Fruit fly (Drosophila melanogaster) whole organism, embryonic: ENCODE data around the gene CG31922.

ENCODE experiments used
- Ada2b ChIP-seq: fragments of 200-800 bp; sonication (Bioruptor generic); IDR thresholded peaks from 2 replicates; pipeline ENCODE4 v1.3.6; 2022; ENCODE audit warnings: missing biosample characterization, missing genetic modification characterization
- BtbVII ChIP-seq: fragments of 200-800 bp; sonication (Bioruptor generic); optimal IDR thresholded peaks from 3 replicates; lab custom pipeline; 2017; ENCODE audit warnings: missing biosample characterization, mild to moderate bottlenecking, missing genetic modification characterization
- CG10321 ChIP-seq: fragments of 200-800 bp; sonication (Bioruptor generic); IDR thresholded peaks from 2 replicates; pipeline ENCODE4 v1.3.6; 2022; ENCODE audit warnings: missing biosample characterization, missing genetic modification characterization
- CG11456 ChIP-seq: fragments of 200-800 bp; sonication (Bioruptor generic); IDR thresholded peaks from 3 replicates; pipeline ENCODE4 v1.3.6; 2022; ENCODE audit warnings: missing biosample characterization, missing genetic modification characterization
- CG12299 ChIP-seq: fragments of 200-800 bp; sonication (Bioruptor generic); optimal IDR thresholded peaks from 2 replicates; lab custom pipeline; 2018; ENCODE audit warnings: missing biosample characterization, mild to moderate bottlenecking, missing genetic modification characterization
- CG12659 ChIP-seq: fragments of 200-800 bp; sonication (Bioruptor generic); optimal IDR thresholded peaks from 3 replicates; lab custom pipeline; 2017; ENCODE audit warnings: mild to moderate bottlenecking, missing biosample characterization, missing genetic modification reagents, missing genetic modification characterization
- CG12744 ChIP-seq: fragments of 200-800 bp; sonication (Bioruptor generic); optimal IDR thresholded peaks from 2 replicates; lab custom pipeline; 2016; ENCODE audit warnings: missing biosample characterization, missing genetic modification characterization
- CG14710 ChIP-seq: fragments of 200-800 bp; sonication (Bioruptor generic); optimal IDR thresholded peaks from 3 replicates; lab custom pipeline; 2019; ENCODE audit warnings: missing biosample characterization, mild to moderate bottlenecking, missing genetic modification characterization, moderate library complexity
- CG15011 ChIP-seq: fragments of 200-800 bp; sonication (Bioruptor generic); optimal IDR thresholded peaks from 3 replicates; lab custom pipeline; 2018; ENCODE audit warnings: missing biosample characterization, mild to moderate bottlenecking, missing genetic modification characterization
- CG17186 ChIP-seq: fragments of 200-800 bp; sonication (Bioruptor generic); optimal IDR thresholded peaks from 3 replicates; lab custom pipeline; 2017; ENCODE audit warnings: missing biosample characterization, missing genetic modification reagents, missing genetic modification characterization
- CG18011 ChIP-seq: fragments of 200-800 bp; sonication (Bioruptor generic); optimal IDR thresholded peaks from 2 replicates; lab custom pipeline; 2017; ENCODE audit warnings: missing biosample characterization, missing genetic modification characterization, mild to moderate bottlenecking, moderate library complexity, missing genotype
- CG18619 ChIP-seq: fragments of 200-800 bp; sonication (Bioruptor generic); optimal IDR thresholded peaks from 3 replicates; lab custom pipeline; 2017; ENCODE audit warnings: missing biosample characterization, mild to moderate bottlenecking, missing genetic modification characterization
- CG31224 ChIP-seq: fragments of 200-800 bp; sonication (Bioruptor generic); IDR thresholded peaks from 2 replicates; pipeline ENCODE4 v1.3.6; 2022; ENCODE audit warnings: missing biosample characterization, missing genetic modification characterization
- CG31365 ChIP-seq: fragments of 200-800 bp; sonication (Bioruptor generic); optimal IDR thresholded peaks from 2 replicates; lab custom pipeline; 2018; ENCODE audit warnings: missing biosample characterization, mild to moderate bottlenecking, missing genetic modification characterization
- CG34422 ChIP-seq: fragments of 200-800 bp; sonication (Bioruptor generic); IDR thresholded peaks from 3 replicates; pipeline ENCODE4 v1.3.6; 2022; ENCODE audit warnings: missing biosample characterization, missing genetic modification characterization
- CG3847 ChIP-seq: fragments of 200-800 bp; sonication (Bioruptor generic); IDR thresholded peaks from 2 replicates; pipeline ENCODE4 v1.3.6; 2022; ENCODE audit warnings: missing biosample characterization, missing genetic modification characterization
- CG4360 ChIP-seq: fragments of 200-800 bp; sonication (Bioruptor generic); IDR thresholded peaks from 2 replicates; pipeline ENCODE4 v1.3.6; 2022; ENCODE audit warnings: missing biosample characterization, missing genetic modification characterization
- CG4424 ChIP-seq: fragments of 200-800 bp; sonication (Bioruptor generic); optimal IDR thresholded peaks from 3 replicates; lab custom pipeline; 2016; ENCODE audit warnings: missing biosample characterization, missing genetic modification characterization
- CG4617 ChIP-seq: fragments of 200-800 bp; sonication (Bioruptor generic); optimal IDR thresholded peaks from 3 replicates; lab custom pipeline; 2016; ENCODE audit warnings: missing biosample characterization, missing genetic modification characterization, borderline replicate concordance
- CG6272 ChIP-seq: fragments of 200-800 bp; sonication (Bioruptor generic); IDR thresholded peaks from 2 replicates; pipeline ENCODE4 v1.3.6; 2022; ENCODE audit warnings: missing biosample characterization, missing genetic modification characterization
- CG6765 ChIP-seq: fragments of 200-800 bp; sonication (Bioruptor generic); optimal IDR thresholded peaks from 3 replicates; lab custom pipeline; 2017; ENCODE audit warnings: missing biosample characterization, mild to moderate bottlenecking, missing genetic modification characterization
- CG8281 ChIP-seq: fragments of 200-800 bp; sonication (Bioruptor generic); optimal IDR thresholded peaks from 2 replicates; lab custom pipeline; 2018; ENCODE audit warnings: missing biosample characterization, mild to moderate bottlenecking, missing genetic modification characterization, moderate library complexity
- CG9215 ChIP-seq: fragments of 200-800 bp; sonication (Bioruptor generic); IDR thresholded peaks from 2 replicates; pipeline ENCODE4 v1.3.6; 2022; ENCODE audit warnings: missing biosample characterization, missing genetic modification characterization
- CHES-1-like ChIP-seq: fragments of 200-800 bp; sonication (Bioruptor generic); optimal IDR thresholded peaks from 2 replicates; lab custom pipeline; 2016; ENCODE audit warnings: missing biosample characterization, missing genetic modification characterization
- Dad ChIP-seq: fragments of 200-800 bp; sonication (Bioruptor generic); optimal IDR thresholded peaks from 3 replicates; lab custom pipeline; 2016; ENCODE audit warnings: missing biosample characterization, missing genetic modification characterization
- Hr78 ChIP-seq, 2 experiments: fragments of 200-800 bp in 1 of 2; fragments of >200 bp in 1 of 2; sonication (Bioruptor generic) in 1 of 2; optimal IDR thresholded peaks; 2 replicates each; lab custom pipeline; 2017 to 2019; ENCODE audit warnings: missing biosample characterization in 2 of 2, missing genetic modification characterization in 2 of 2, mild to moderate bottlenecking in 1 of 2, moderate library complexity in 1 of 2
- MESR4 ChIP-seq: fragments of 200-800 bp; sonication (Bioruptor generic); optimal IDR thresholded peaks from 2 replicates; lab custom pipeline; 2018; ENCODE audit warnings: missing biosample characterization, mild to moderate bottlenecking, missing genetic modification characterization, moderate library complexity
- MTF-1 ChIP-seq: fragments of 200-800 bp; sonication (Bioruptor generic); optimal IDR thresholded peaks from 2 replicates; lab custom pipeline; 2018; ENCODE audit warnings: missing biosample characterization, mild to moderate bottlenecking, missing genetic modification characterization, borderline replicate concordance
- NC2α ChIP-seq: fragments of 200-800 bp; sonication (Bioruptor generic); optimal IDR thresholded peaks from 2 replicates; lab custom pipeline; 2016; ENCODE audit warnings: missing biosample characterization, missing genetic modification characterization
- Optix ChIP-seq: fragments of 200-800 bp; sonication (Bioruptor generic); IDR thresholded peaks from 3 replicates; pipeline ENCODE4 v1.3.6; 2022; ENCODE audit warnings: missing biosample characterization, missing genetic modification characterization
- Sin3A ChIP-seq: fragments of >200 bp; optimal IDR thresholded peaks from 2 replicates; lab custom pipeline; 2018
- YL-1 ChIP-seq: fragments of 200-800 bp; sonication (Bioruptor generic); optimal IDR thresholded peaks from 3 replicates; lab custom pipeline; 2017; ENCODE audit warnings: missing biosample characterization, mild to moderate bottlenecking, missing genetic modification characterization
- ac ChIP-seq: fragments of 200-800 bp; sonication (Bioruptor generic); optimal IDR thresholded peaks from 3 replicates; lab custom pipeline; 2017; ENCODE audit warnings: missing biosample characterization, mild to moderate bottlenecking, missing genetic modification characterization
- ap ChIP-seq: fragments of 200-800 bp; sonication (Bioruptor generic); IDR thresholded peaks from 2 replicates; pipeline ENCODE4 v1.3.6; 2022; ENCODE audit warnings: missing biosample characterization, missing genetic modification characterization
- cg ChIP-seq: fragments of 200-800 bp; sonication (Bioruptor generic); optimal IDR thresholded peaks from 3 replicates; lab custom pipeline; 2019; ENCODE audit warnings: missing biosample characterization, mild to moderate bottlenecking, missing genetic modification characterization, moderate library complexity
- chinmo ChIP-seq: fragments of 200-800 bp; sonication (Bioruptor generic); IDR thresholded peaks from 4 replicates; pipeline ENCODE4 v1.3.6; 2022; ENCODE audit warnings: missing biosample characterization, missing genetic modification characterization; ENCODE audit not compliant: partially characterized antibody
- crol ChIP-seq: fragments of 200-800 bp; sonication (Bioruptor generic); IDR thresholded peaks from 2 replicates; pipeline ENCODE4 v1.3.6; 2022; ENCODE audit warnings: missing biosample characterization, missing genetic modification characterization
- crp ChIP-seq, 2 experiments: fragments of 200-800 bp; sonication (Bioruptor generic); optimal IDR thresholded peaks; 2 replicates in 1 of 2; 3 replicates in 1 of 2; lab custom pipeline; 2017; ENCODE audit warnings: missing biosample characterization in 2 of 2, missing genetic modification characterization in 2 of 2, mild to moderate bottlenecking in 1 of 2, moderate library complexity in 1 of 2
- dmrt99B ChIP-seq: fragments of 200-800 bp; sonication (Bioruptor generic); optimal IDR thresholded peaks from 2 replicates; lab custom pipeline; 2018; ENCODE audit warnings: missing biosample characterization, mild to moderate bottlenecking, missing genetic modification characterization, moderate library complexity
- gsb-n ChIP-seq: fragments of 200-800 bp; sonication (Bioruptor generic); optimal IDR thresholded peaks from 3 replicates; lab custom pipeline; 2018; ENCODE audit warnings: missing biosample characterization, mild to moderate bottlenecking, missing genetic modification characterization
- jumu ChIP-seq: fragments of 200-800 bp; sonication (Bioruptor generic); optimal IDR thresholded peaks from 3 replicates; lab custom pipeline; 2016; ENCODE audit warnings: missing biosample characterization, missing genetic modification characterization
- kah ChIP-seq: fragments of 200-800 bp; sonication (Bioruptor generic); optimal IDR thresholded peaks from 2 replicates; lab custom pipeline; 2018; ENCODE audit warnings: missing biosample characterization, mild to moderate bottlenecking, missing genetic modification characterization
- rib ChIP-seq: fragments of 200-800 bp; sonication (Bioruptor generic); IDR thresholded peaks from 2 replicates; pipeline ENCODE4 v1.3.6; 2022; ENCODE audit warnings: missing biosample characterization, missing genetic modification characterization
- scrt ChIP-seq: fragments of 200-800 bp; sonication (Bioruptor generic); optimal IDR thresholded peaks from 2 replicates; lab custom pipeline; 2018; ENCODE audit warnings: missing biosample characterization, mild to moderate bottlenecking, missing genetic modification characterization, moderate library complexity
- seq ChIP-seq: fragments of 200-800 bp; sonication (Bioruptor generic); IDR thresholded peaks from 2 replicates; pipeline ENCODE4 v1.3.6; 2022; ENCODE audit warnings: missing biosample characterization, missing genetic modification characterization
- tna ChIP-seq: fragments of 200-800 bp; sonication (Bioruptor generic); IDR thresholded peaks from 2 replicates; pipeline ENCODE4 v1.3.6; 2022; ENCODE audit warnings: missing biosample characterization, missing genetic modification characterization; ENCODE audit not compliant: partially characterized antibody
- ttk ChIP-seq: fragments of 200-800 bp; sonication (Bioruptor generic); IDR thresholded peaks from 2 replicates; pipeline ENCODE4 v2.1.2; 2022; ENCODE audit warnings: missing biosample characterization, missing genetic modification characterization
- tup ChIP-seq: fragments of 200-800 bp; sonication (Bioruptor generic); optimal IDR thresholded peaks from 2 replicates; lab custom pipeline; 2016; ENCODE audit warnings: missing biosample characterization, mild to moderate bottlenecking, missing genetic modification characterization, moderate library complexity
- zfh1 ChIP-seq: fragments of 200-800 bp; sonication (Bioruptor generic); IDR thresholded peaks from 3 replicates; pipeline ENCODE4 v1.3.6; 2022; ENCODE audit warnings: missing biosample characterization, missing genetic modification characterization

The CG31922 gene

DNA sequence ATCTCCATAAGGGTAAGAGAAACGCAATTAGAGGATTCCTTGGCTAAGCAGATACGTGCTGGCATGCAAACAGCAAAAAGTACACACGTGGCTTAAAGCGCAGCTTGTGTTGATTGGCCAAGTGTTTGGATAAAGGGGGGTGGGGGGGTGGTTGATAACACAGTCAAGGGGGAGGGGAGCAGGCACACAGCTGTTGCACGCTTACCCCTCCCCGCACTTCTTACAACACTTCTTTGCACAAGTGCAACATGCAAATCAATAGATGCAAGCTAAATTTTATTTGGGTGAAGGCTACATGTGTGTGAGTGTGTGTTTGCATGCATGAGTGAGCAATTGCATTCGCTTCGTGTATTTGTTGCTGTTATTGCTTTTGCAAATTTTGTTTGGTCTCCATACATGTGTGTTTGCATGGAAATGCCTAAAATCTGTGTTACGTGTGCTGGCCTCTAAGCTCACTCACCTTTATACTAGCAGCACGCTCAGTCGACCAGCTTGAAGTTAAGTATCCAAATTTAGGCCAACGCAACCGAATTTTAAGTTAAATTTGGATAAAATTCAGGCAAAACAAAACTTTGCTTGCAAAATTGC lies 41.5 kb upstream of the CG31922 start (continued):
- TF ChIP-seq CG31224 (no peak), CG4424 (GFP tag; lab: Kevin White, UChicago) (no peak), Optix (GFP tag; lab: Robert Waterston, UW) (no peak), tna (GFP tag; lab: Robert Waterston, UW) (no peak), CG10321 (no peak), zfh1 (no peak), NC2α (no peak), dmrt99B (tag; lab: Kevin White, UChicago) (no peak), jumu (GFP tag; lab: Kevin White, UChicago) (no peak), CG12299 (tag; lab: Kevin White, UChicago) (no peak), CG18619 (GFP tag; lab: Kevin White, UChicago) (no peak), crol (GFP tag; lab: Robert Waterston, UW) (peak; percentile 97), CG17186 (GFP tag; lab: Kevin White, UChicago) (no peak), gsb-n (tag; lab: Kevin White, UChicago) (no peak), Hr78 (GFP tag; optimal IDR thresholded peaks at IDR 0.05; lab: Kevin White, UChicago) (no peak), CHES-1-like (GFP tag; lab: Kevin White, UChicago) (no peak), Sin3A (lab: Kevin White, UChicago) (peak; percentile 14), ap (GFP tag; lab: Robert Waterston, UW) (no peak), CG31365 (tag; lab: Kevin White, UChicago) (no peak), crp (GFP tag; optimal IDR thresholded peaks at IDR 0.05; lab: Kevin White, UChicago) (peak in 1 of 2 experiments; percentile 64), YL-1 (peak; percentile 30), chinmo (GFP tag; lab: Robert Waterston, UW) (0 out of 4 replicates have a peak, but pooled peaks have one; percentile 35), CG9215 (no peak), CG15011 (GFP tag; lab: Kevin White, UChicago) (no peak), MTF-1 (GFP tag; lab: Kevin White, UChicago) (no peak), CG4360 (GFP tag; lab: Robert Waterston, UW) (0 out of 2 replicates have a peak, but pooled peaks have one; percentile 2), scrt (GFP tag; lab: Kevin White, UChicago) (peak; percentile 48), Ada2b (no peak), CG18011 (GFP tag; lab: Kevin White, UChicago) (no peak), CG34422 (GFP tag; lab: Robert Waterston, UW) (peak; percentile 43; the same call in 1 of the 3 replicates), ttk (GFP tag; lab: Robert Waterston, UW) (no peak), BtbVII (GFP tag; lab: Kevin White, UChicago) (no peak), CG6272 (GFP tag; lab: Robert Waterston, UW) (no peak), CG4617 (GFP tag; lab: Kevin White, UChicago) (peak; percentile 20), CG11456 (GFP tag; lab: Robert Waterston, UW) (no peak), rib (no peak), CG6765 (GFP tag; lab: Kevin White, UChicago) (no peak), seq (GFP tag; lab: Robert Waterston, UW) (no peak), ac (GFP tag; lab: Kevin White, UChicago) (no peak), cg (GFP tag; lab: Kevin White, UChicago) (peak; percentile 22), tup (GFP tag; lab: Kevin White, UChicago) (no peak), CG12659 (GFP tag; lab: Kevin White, UChicago) (no peak), CG8281 (tag; lab: Kevin White, UChicago) (no peak), MESR4 (peak; percentile 51), CG3847 (GFP tag; lab: Robert Waterston, UW) (no peak), Dad (no peak), kah (no peak), CG14710 (tag; lab: Kevin White, UChicago) (no peak), CG12744 (no peak)
- TF ChIP-seq, all 482 proteins: peak for 12
